Worm (Caenorhabditis elegans) whole organism, mixed stage, embryonic: Measurements from ENCODE around the gene nyn-1.

Experiments
- M03D4.4 ChIP-seq: sonication (generic microtip); optimal IDR thresholded peaks from 2 replicates; lab custom pipeline; 2017; ENCODE audit warnings: mild to moderate bottlenecking, missing genetic modification characterization, missing compliant biosample characterization
- bed-3 ChIP-seq: fragments of 200-800 bp; sonication (Bioruptor generic); optimal IDR thresholded peaks from 3 replicates; lab custom pipeline; 2018; ENCODE audit warnings: mild to moderate bottlenecking, missing genetic modification characterization, moderate library complexity, missing compliant biosample characterization
- blmp-1 ChIP-seq: fragments of 150-350 bp; optimal IDR thresholded peaks from 2 replicates; lab custom pipeline; 2014; ENCODE audit warnings: missing biosample characterization, missing genetic modification characterization
- ceh-39 ChIP-seq: fragments of 150-350 bp; optimal IDR thresholded peaks from 2 replicates; lab custom pipeline; 2014; ENCODE audit warnings: missing biosample characterization, missing genetic modification characterization
- ceh-43 ChIP-seq: fragments of 200-800 bp; sonication (Bioruptor generic); optimal IDR thresholded peaks from 2 replicates; lab custom pipeline; 2018; ENCODE audit warnings: mild to moderate bottlenecking, missing genetic modification characterization, moderate library complexity, missing compliant biosample characterization
- ceh-83 ChIP-seq: fragments of 200-800 bp; sonication (Bioruptor generic); optimal IDR thresholded peaks from 2 replicates; lab custom pipeline; 2018; ENCODE audit warnings: mild to moderate bottlenecking, missing genetic modification characterization, missing compliant biosample characterization
- ces-1 ChIP-seq: fragments of 150-350 bp; optimal IDR thresholded peaks from 2 replicates; lab custom pipeline; 2014; ENCODE audit warnings: missing biosample characterization, missing genetic modification reagents, missing genetic modification characterization
- drap-1 ChIP-seq: fragments of 200-800 bp; sonication (Bioruptor generic); optimal IDR thresholded peaks from 3 replicates; lab custom pipeline; 2018; ENCODE audit warnings: mild to moderate bottlenecking, missing genetic modification characterization, missing compliant biosample characterization
- elt-1 ChIP-seq: sonication (generic microtip); optimal IDR thresholded peaks from 2 replicates; lab custom pipeline; 2017; ENCODE audit warnings: missing genetic modification characterization, mild to moderate bottlenecking, missing compliant biosample characterization, antibody characterized with exemption, moderate library complexity, borderline replicate concordance; ENCODE audit not compliant: insufficient read depth
- elt-3 ChIP-seq: fragments of 150-350 bp; optimal IDR thresholded peaks from 2 replicates; lab custom pipeline; 2014; ENCODE audit warnings: missing biosample characterization, missing genetic modification characterization
- flh-1 ChIP-seq: fragments of 200-800 bp; sonication (Bioruptor generic); optimal IDR thresholded peaks from 2 replicates; lab custom pipeline; 2018; ENCODE audit warnings: mild to moderate bottlenecking, missing genetic modification characterization, moderate library complexity, missing compliant biosample characterization
- ham-2 ChIP-seq: fragments of 200-800 bp; sonication (Bioruptor generic); optimal IDR thresholded peaks from 2 replicates; lab custom pipeline; 2018; ENCODE audit warnings: mild to moderate bottlenecking, missing genetic modification characterization, missing compliant biosample characterization
- hlh-1 ChIP-seq: fragments of 150-350 bp; optimal IDR thresholded peaks from 2 replicates; lab custom pipeline; 2014; ENCODE audit warnings: missing biosample characterization, missing genetic modification reagents, missing genetic modification characterization
- lin-13 ChIP-seq: fragments of 150-350 bp; optimal IDR thresholded peaks from 2 replicates; lab custom pipeline; 2014; ENCODE audit warnings: missing biosample characterization, missing genetic modification characterization
- lin-32 ChIP-seq: fragments of 200-800 bp; sonication (Bioruptor generic); optimal IDR thresholded peaks from 2 replicates; lab custom pipeline; 2018; ENCODE audit warnings: mild to moderate bottlenecking, missing genetic modification characterization, missing compliant biosample characterization
- lsy-2 ChIP-seq: fragments of 150-350 bp; optimal IDR thresholded peaks from 2 replicates; lab custom pipeline; 2014; ENCODE audit warnings: missing biosample characterization, missing genetic modification characterization
- mab-5 ChIP-seq: fragments of 150-350 bp; optimal IDR thresholded peaks from 2 replicates; lab custom pipeline; 2014; ENCODE audit warnings: missing biosample characterization, missing genetic modification characterization
- mep-1 ChIP-seq: fragments of 150-350 bp; optimal IDR thresholded peaks from 2 replicates; lab custom pipeline; 2017; ENCODE audit warnings: missing biosample characterization, missing genetic modification reagents, missing genetic modification characterization, inconsistent platforms
- mls-2 ChIP-seq: sonication (generic microtip); optimal IDR thresholded peaks from 2 replicates; lab custom pipeline; 2016; ENCODE audit warnings: mild to moderate bottlenecking, missing genetic modification characterization, moderate library complexity, missing compliant biosample characterization
- nhr-12 ChIP-seq: fragments of 150-350 bp; optimal IDR thresholded peaks from 2 replicates; lab custom pipeline; 2014; ENCODE audit warnings: missing biosample characterization, missing genetic modification characterization
- nhr-2 ChIP-seq: fragments of 150-350 bp; optimal IDR thresholded peaks from 2 replicates; lab custom pipeline; 2014; ENCODE audit warnings: missing biosample characterization, missing genetic modification characterization
- nhr-237 ChIP-seq: fragments of 150-350 bp; optimal IDR thresholded peaks from 2 replicates; lab custom pipeline; 2014; ENCODE audit warnings: missing biosample characterization, missing genetic modification characterization
- nhr-28 ChIP-seq: fragments of 150-350 bp; optimal IDR thresholded peaks from 2 replicates; lab custom pipeline; 2014; ENCODE audit warnings: missing biosample characterization, missing genetic modification characterization
- nhr-76 ChIP-seq: sonication (generic microtip); optimal IDR thresholded peaks from 2 replicates; lab custom pipeline; 2017; ENCODE audit warnings: missing biosample characterization, missing genetic modification characterization
- sem-2 ChIP-seq: fragments of 200-800 bp; sonication (Bioruptor generic); optimal IDR thresholded peaks from 2 replicates; lab custom pipeline; 2018; ENCODE audit warnings: mild to moderate bottlenecking, missing genetic modification characterization, missing compliant biosample characterization
- snpc-4 ChIP-seq: fragments of 150-350 bp; optimal IDR thresholded peaks from 2 replicates; lab custom pipeline; 2014; ENCODE audit warnings: missing biosample characterization, missing genetic modification characterization
- sptf-1 ChIP-seq: sonication (generic microtip); optimal IDR thresholded peaks from 2 replicates; lab custom pipeline; 2017; ENCODE audit warnings: mild to moderate bottlenecking, missing genetic modification characterization, moderate library complexity, missing compliant biosample characterization
- tbx-8 ChIP-seq: fragments of 200-800 bp; sonication (Bioruptor generic); optimal IDR thresholded peaks from 2 replicates; lab custom pipeline; 2018; ENCODE audit warnings: mild to moderate bottlenecking, missing genetic modification characterization, moderate library complexity, missing compliant biosample characterization
- unc-120 ChIP-seq: sonication (generic microtip); optimal IDR thresholded peaks from 2 replicates; lab custom pipeline; 2017; ENCODE audit warnings: missing genetic modification characterization, missing compliant biosample characterization; ENCODE audit not compliant: poor library complexity, severe bottlenecking
- unc-39 ChIP-seq: fragments of 150-350 bp; optimal IDR thresholded peaks from 2 replicates; lab custom pipeline; 2014; ENCODE audit warnings: missing biosample characterization, missing genetic modification characterization
- unc-62 ChIP-seq: fragments of 150-350 bp; optimal IDR thresholded peaks from 2 replicates; lab custom pipeline; 2014; ENCODE audit warnings: missing biosample characterization, missing genetic modification reagents, missing genetic modification characterization
- zip-8 ChIP-seq: fragments of 150-350 bp; optimal IDR thresholded peaks from 2 replicates; lab custom pipeline; 2014; ENCODE audit warnings: missing biosample characterization, missing genetic modification characterization

nyn-1 gene

DNA sequence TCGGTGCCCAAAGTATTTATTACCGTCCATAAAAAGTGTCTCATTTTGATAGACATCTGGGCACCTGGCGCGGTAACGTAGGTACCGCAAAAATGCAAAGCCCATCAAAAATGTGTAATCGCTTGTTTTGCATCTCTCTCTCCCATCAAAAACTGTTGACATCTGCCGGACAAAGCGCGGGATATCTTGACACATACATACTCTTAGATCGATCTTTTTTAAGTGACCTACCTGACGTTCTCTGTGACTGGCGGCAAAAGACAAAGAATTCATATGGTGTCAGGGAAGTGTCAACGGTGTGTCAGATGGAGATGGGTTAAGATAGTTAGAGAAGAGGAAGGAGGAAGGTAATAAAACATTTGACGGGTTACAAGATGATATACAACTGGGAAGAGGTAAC is 32.1 kb upstream of the nyn-1 start:
- TF ChIP-seq unc-62 (GFP tag; lab: Kevin White, UChicago) (peak; percentile 99), elt-1 (tag; lab: Kevin White, UChicago) (peak; percentile 91), unc-120 (tag; lab: Kevin White, UChicago) (no peak), nhr-2 (peak; percentile 96), lin-13 (tag; lab: Kevin White, UChicago) (no peak)
- TF ChIP-seq, all 35 proteins: peak for 3

DNA sequence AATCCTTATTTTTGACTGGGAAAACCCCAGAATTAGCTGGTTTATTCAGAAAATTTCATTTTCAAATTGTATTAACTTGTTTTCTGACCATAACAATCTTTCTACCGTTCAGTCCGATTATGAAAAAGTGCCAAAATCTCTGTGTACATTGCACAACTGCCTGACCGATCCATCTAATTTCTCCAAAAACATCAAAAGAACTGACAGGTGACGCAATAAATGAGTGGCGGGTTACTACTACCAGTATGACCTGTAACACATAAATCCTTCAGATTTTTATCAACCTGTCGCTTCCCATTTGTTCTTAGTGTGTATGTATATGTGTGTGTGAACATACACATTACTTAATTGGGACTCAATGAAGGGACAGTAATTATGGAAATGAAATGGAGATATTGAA is 29.9 kb upstream of the nyn-1 start:
- TF ChIP-seq nhr-2 = peak; percentile 97
- peak; percentile 73 for TF ChIP-seq elt-1 (tag; lab: Kevin White, UChicago)
- no peak for TF ChIP-seq nhr-28 (tag; lab: Kevin White, UChicago)
- TF ChIP-seq unc-62 (GFP tag; lab: Kevin White, UChicago) = peak; percentile 99
- TF ChIP-seq zip-8 (tag; lab: Kevin White, UChicago) = peak; percentile 59
- no peak for TF ChIP-seq bed-3 (GFP tag; lab: Kevin White, UChicago)
- TF ChIP-seq, all 35 proteins: peak for 4

DNA sequence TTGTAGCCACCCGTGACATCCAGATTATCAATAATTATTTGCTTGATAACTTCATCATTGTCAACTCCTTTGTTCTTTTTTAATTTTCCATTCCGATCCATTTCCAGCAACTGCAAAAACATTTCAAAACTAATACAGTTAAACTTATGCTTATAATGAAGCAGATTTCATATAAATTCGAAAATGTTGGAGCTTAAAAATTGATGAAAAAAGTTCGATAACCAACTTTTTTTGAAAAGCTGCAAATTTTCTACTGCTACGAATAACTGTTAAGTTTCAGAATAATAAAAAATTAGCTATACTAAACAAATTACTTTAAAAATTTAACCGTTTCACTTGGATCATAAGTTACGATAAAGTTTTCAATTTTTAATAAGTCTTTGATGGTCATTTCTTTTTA is 29.5 kb upstream of the nyn-1 start, which contains the start of gene C47A4.1:
C47A4.1 (minus strand) TSS at position 101 of the 400 bp plus-strand sequence.
- TF ChIP-seq bed-3 (GFP tag; lab: Kevin White, UChicago) = no peak
- no peak for TF ChIP-seq unc-62 (GFP tag; lab: Kevin White, UChicago)
- no peak for TF ChIP-seq blmp-1 (tag; lab: Kevin White, UChicago)
- TF ChIP-seq ceh-83 (GFP tag; lab: Kevin White, UChicago) = no peak
- TF ChIP-seq, all 35 proteins: peak for 0

DNA sequence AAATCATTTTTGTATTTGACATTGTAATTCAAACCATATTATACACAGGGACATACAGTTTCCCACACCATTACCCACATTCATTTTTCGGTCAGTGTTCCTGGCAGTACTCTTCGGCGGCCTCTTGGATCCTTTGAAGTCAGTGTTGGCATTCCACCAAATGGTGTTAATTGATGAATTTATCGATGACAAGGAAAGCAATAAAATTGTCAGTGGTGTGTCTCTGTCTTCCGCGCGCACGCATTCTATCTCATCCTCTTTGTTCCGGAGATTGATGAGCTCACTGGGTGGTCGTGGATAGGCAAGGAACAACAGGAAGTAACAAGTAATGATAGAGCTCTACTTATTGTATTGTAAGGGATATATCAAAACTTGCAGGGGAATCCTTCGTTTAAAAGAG is 23.6 kb upstream of the nyn-1 start:
- TF ChIP-seq unc-62 (GFP tag; lab: Kevin White, UChicago) (peak; percentile 92), flh-1 (GFP tag; lab: Kevin White, UChicago) (no peak), hlh-1 (tag; lab: Kevin White, UChicago) (peak; percentile 47)

DNA sequence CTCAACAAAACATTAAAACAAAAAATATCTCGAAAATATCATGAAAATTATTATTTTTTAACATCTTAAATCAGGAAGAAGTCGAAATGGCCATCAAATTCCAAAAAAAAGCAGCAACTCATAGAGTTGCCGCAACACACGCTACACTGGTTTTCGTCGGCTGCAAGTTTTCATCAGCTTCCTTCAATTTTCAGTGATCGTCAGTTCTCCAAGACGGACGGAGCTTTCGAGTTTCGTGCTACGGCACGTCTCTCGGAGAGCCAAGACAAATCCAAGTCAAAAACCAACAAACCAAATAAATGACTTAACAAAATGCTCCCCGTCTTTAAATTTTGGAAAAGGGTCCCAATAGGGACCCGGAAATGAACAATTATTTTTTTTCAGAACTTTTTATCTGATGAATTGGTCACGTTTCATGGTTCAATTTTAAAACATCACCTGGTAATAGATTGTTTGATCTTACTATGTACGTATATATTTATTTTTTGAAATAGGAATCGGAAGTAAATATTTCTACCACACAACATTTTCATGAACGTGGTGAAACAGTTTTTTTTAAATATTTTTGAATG is 22.3 kb upstream of the nyn-1 start:
- TF ChIP-seq lin-13 (tag; lab: Kevin White, UChicago) (no peak), sem-2 (GFP tag; lab: Kevin White, UChicago) (no peak), flh-1 (GFP tag; lab: Kevin White, UChicago) (no peak), nhr-12 (no peak), elt-3 (tag; lab: Kevin White, UChicago) (no peak), bed-3 (GFP tag; lab: Kevin White, UChicago) (no peak), snpc-4 (tag; lab: Kevin White, UChicago) (no peak), nhr-28 (tag; lab: Kevin White, UChicago) (no peak), ceh-43 (GFP tag; lab: Kevin White, UChicago) (no peak), ceh-83 (GFP tag; lab: Kevin White, UChicago) (no peak), sptf-1 (tag; lab: Kevin White, UChicago) (no peak), ham-2 (GFP tag; lab: Kevin White, UChicago) (no peak)

DNA sequence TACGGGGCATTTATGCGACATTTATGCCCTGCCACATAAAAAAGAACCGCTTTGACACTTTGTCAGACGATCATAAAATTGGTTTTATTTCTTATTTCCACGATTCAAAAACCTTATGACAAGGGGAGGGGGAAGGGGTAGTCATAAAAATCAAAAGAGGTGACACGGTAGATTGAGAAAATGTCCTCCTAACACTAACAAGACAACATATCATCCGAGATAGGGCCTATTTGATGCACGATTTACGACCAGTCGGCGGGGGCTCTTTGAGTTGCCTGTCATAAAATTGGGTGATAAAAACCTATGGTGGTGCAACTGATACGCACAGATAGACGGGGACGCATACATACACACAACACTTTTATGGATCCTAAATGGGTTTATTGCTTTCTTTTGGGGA is 21.1 kb upstream of the nyn-1 start:
- TF ChIP-seq nhr-2 (peak; percentile 36), unc-62 (GFP tag; lab: Kevin White, UChicago) (peak; percentile 65), snpc-4 (tag; lab: Kevin White, UChicago) (no peak), nhr-237 (tag; lab: Kevin White, UChicago) (no peak)

DNA sequence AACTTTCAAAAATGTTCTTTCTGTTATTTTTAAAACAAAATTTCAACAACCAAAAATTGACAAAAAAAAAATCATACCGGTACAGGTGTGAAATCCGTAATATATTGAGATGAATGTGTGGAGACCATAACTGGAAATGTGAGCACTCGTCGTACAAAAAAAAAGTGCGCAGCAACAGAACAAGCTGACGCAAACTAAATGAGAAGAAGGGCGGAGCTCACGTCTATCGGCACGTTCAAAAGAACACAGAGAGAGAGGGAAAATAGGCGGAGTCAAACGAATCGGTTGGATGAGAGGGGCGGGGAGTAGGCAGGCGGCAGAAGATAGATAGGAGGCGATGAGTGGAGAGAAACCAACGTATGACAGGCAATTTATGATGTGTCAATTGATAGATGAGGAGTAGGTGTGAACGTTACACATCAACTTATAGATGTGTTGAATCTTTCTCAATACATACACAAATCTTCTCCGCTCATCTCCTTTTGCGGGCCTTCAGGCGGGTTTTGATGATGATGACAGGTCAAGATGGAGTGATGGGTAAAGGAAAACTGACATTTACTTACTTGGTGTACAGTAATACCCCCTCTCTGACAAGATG is 17.1 kb upstream of the nyn-1 start, which contains the start of gene tlp-1:
tlp-1 (minus strand) TSS at position 255 of the 598 bp plus-strand sequence.
- no peak for TF ChIP-seq M03D4.4
- no peak for TF ChIP-seq lin-13 (tag; lab: Kevin White, UChicago)
- no peak for TF ChIP-seq lsy-2 (tag; lab: Kevin White, UChicago)
- TF ChIP-seq flh-1 (GFP tag; lab: Kevin White, UChicago) = no peak
- TF ChIP-seq drap-1 = no peak
- peak; percentile 42 for TF ChIP-seq unc-120 (tag; lab: Kevin White, UChicago)
- TF ChIP-seq mep-1 (tag; lab: Kevin White, UChicago) = no peak
- TF ChIP-seq nhr-76 (tag; lab: Kevin White, UChicago) = no peak
- TF ChIP-seq elt-3 (tag; lab: Kevin White, UChicago) = no peak
- TF ChIP-seq ceh-83 (GFP tag; lab: Kevin White, UChicago) = no peak
- no peak for TF ChIP-seq snpc-4 (tag; lab: Kevin White, UChicago)
- TF ChIP-seq nhr-2 = peak; percentile 89
- no peak for TF ChIP-seq ceh-43 (GFP tag; lab: Kevin White, UChicago)
- TF ChIP-seq nhr-28 (tag; lab: Kevin White, UChicago) = no peak
- no peak for TF ChIP-seq ceh-39
- TF ChIP-seq ces-1 (GFP tag; lab: Kevin White, UChicago) = no peak
- no peak for TF ChIP-seq lin-32 (GFP tag; lab: Kevin White, UChicago)
- TF ChIP-seq unc-39 (tag; lab: Kevin White, UChicago) = no peak
- no peak for TF ChIP-seq nhr-12
- peak; percentile 18 for TF ChIP-seq tbx-8 (GFP tag; lab: Kevin White, UChicago)
- peak; percentile 36 for TF ChIP-seq mab-5 (tag; lab: Kevin White, UChicago)
- TF ChIP-seq ham-2 (GFP tag; lab: Kevin White, UChicago) = no peak
- peak; percentile 88 for TF ChIP-seq elt-1 (tag; lab: Kevin White, UChicago)
- peak; percentile 72 for TF ChIP-seq hlh-1 (tag; lab: Kevin White, UChicago)
- no peak for TF ChIP-seq sem-2 (GFP tag; lab: Kevin White, UChicago)
- no peak for TF ChIP-seq mls-2
- no peak for TF ChIP-seq zip-8 (tag; lab: Kevin White, UChicago)
